Worm (Caenorhabditis elegans): ENCODE data around the gene scl-13.

The scl-13 gene

DNA sequence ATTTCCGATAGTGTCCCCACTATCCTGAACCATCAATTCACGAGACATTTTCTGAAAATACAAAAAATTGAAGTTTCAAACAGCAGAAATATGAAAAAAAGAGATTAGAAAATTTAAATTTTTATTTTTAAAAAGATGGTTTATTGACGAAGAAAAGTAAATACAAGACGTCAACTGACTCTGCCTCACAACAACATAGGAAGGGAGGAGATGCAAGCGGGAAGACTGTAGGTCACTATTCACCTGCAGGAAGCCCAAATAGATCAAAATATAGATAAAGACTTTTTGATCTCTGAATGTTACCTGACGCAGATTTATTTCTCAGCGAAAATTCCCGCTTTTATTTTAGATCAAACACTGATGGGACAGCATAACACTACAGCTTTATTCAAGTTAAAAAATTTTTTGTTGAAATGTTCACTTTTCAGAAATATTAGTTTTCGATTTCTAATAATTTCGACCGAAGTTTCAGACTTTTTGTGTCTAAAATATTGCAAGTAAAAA is 35.3 kb downstream of the scl-13 start, which contains the start of gene cysl-3:
Gene cysl-3, minus strand, starts transcription at position 51 of the 504 bp plus-strand sequence.
- no peak for TF ChIP-seq tbx-7 (tag; optimal IDR thresholded peaks at IDR 0.05)
- no peak for TF ChIP-seq dmd-4 (tag; optimal IDR thresholded peaks at IDR 0.05; ENCODE audit: borderline replicate concordance)
- TF ChIP-seq ztf-16 (tag; optimal IDR thresholded peaks at IDR 0.05): no peak
- no peak for TF ChIP-seq hlh-8 (tag; optimal IDR thresholded peaks at IDR 0.05)
- no peak for TF ChIP-seq pqm-1 (tag; optimal IDR thresholded peaks at IDR 0.05)
- TF ChIP-seq mec-3 (tag; optimal IDR thresholded peaks at IDR 0.05; ENCODE audit: borderline replicate concordance): no peak
- TF ChIP-seq zip-5 (tag; optimal IDR thresholded peaks at IDR 0.05): no peak
- no peak for TF ChIP-seq unc-42 (tag; optimal IDR thresholded peaks at IDR 0.05)
- TF ChIP-seq sox-4 (tag; optimal IDR thresholded peaks at IDR 0.05): no peak
- no peak for TF ChIP-seq lin-11 (tag; optimal IDR thresholded peaks at IDR 0.05)
- TF ChIP-seq ceh-31 (tag; optimal IDR thresholded peaks at IDR 0.05): no peak
- TF ChIP-seq nhr-232 (tag; optimal IDR thresholded peaks at IDR 0.05): no peak
- no peak for TF ChIP-seq hlh-15 (tag; optimal IDR thresholded peaks at IDR 0.05)
- TF ChIP-seq Y22D7AL.16 (tag; optimal IDR thresholded peaks at IDR 0.05): no peak
- no peak for TF ChIP-seq odd-2 (tag; optimal IDR thresholded peaks at IDR 0.05)
- TF ChIP-seq ceh-24 (tag; optimal IDR thresholded peaks at IDR 0.05): no peak
- no peak for TF ChIP-seq K09A11.1 (tag; optimal IDR thresholded peaks at IDR 0.05; ENCODE audit: insufficient read depth)
- no peak for TF ChIP-seq ahr-1 (tag; optimal IDR thresholded peaks at IDR 0.05)
- TF ChIP-seq ceh-34 (tag; optimal IDR thresholded peaks at IDR 0.05): no peak

ce11 chrV:3774653-3775052 is 36.8 kb downstream of the scl-13 start:
- TF ChIP-seq ceh-31 (tag; optimal IDR thresholded peaks at IDR 0.05): no peak
- TF ChIP-seq pqm-1 (tag; optimal IDR thresholded peaks at IDR 0.05): no peak
- TF ChIP-seq ceh-48 (tag; optimal IDR thresholded peaks at IDR 0.05): no peak
- TF ChIP-seq lin-11 (tag; optimal IDR thresholded peaks at IDR 0.05): no peak
- no peak for TF ChIP-seq unc-3 (GFP tag; conservative IDR thresholded peaks at IDR 0.05)
- no peak for TF ChIP-seq unc-3 (tag; optimal IDR thresholded peaks at IDR 0.05)
- no peak for TF ChIP-seq ceh-30 (tag; optimal IDR thresholded peaks at IDR 0.05)
- TF ChIP-seq Y22D7AL.16 (tag; optimal IDR thresholded peaks at IDR 0.05): no peak
- TF ChIP-seq ref-2 (tag; optimal IDR thresholded peaks at IDR 0.05): no peak
- no peak for TF ChIP-seq hlh-13 (GFP tag; optimal IDR thresholded peaks at IDR 0.05)

ce11 chrV:3773618-3774017 is 37.8 kb downstream of the scl-13 start:
- TF ChIP-seq eyg-1 (tag; optimal IDR thresholded peaks at IDR 0.05) (no peak), ceh-45 (GFP tag; IDR thresholded peaks at IDR 0.05) (no peak), ref-2 (tag; optimal IDR thresholded peaks at IDR 0.05) (no peak), ceh-22 (tag; optimal IDR thresholded peaks at IDR 0.05) (no peak), zip-5 (tag; optimal IDR thresholded peaks at IDR 0.05) (no peak), odd-2 (tag; optimal IDR thresholded peaks at IDR 0.05) (no peak), ahr-1 (tag; optimal IDR thresholded peaks at IDR 0.05) (no peak), fkh-10 (GFP tag; optimal IDR thresholded peaks at IDR 0.05) (no peak), K09A11.1 (tag; optimal IDR thresholded peaks at IDR 0.05; ENCODE audit: insufficient read depth) (no peak), lin-11 (tag; optimal IDR thresholded peaks at IDR 0.05) (no peak)

ce11 chrV:3771437-3772256 is 39.8 kb downstream of the scl-13 start, which contains the start of the genes R08E5.1 and rips-1:
Gene R08E5.1, minus strand, starts transcription at chrV:3771518.
Gene rips-1, plus strand, starts transcription at chrV:3772021.
- no peak for TF ChIP-seq eyg-1 (tag; optimal IDR thresholded peaks at IDR 0.05)
- TF ChIP-seq ceh-6 (GFP tag; optimal IDR thresholded peaks at IDR 0.05): no peak
- no peak for TF ChIP-seq elt-2 (tag; optimal IDR thresholded peaks at IDR 0.05)
- TF ChIP-seq ref-2 (tag; optimal IDR thresholded peaks at IDR 0.05): no peak
- no peak for TF ChIP-seq nhr-11 (tag; optimal IDR thresholded peaks at IDR 0.05)
- TF ChIP-seq fkh-10 (GFP tag; optimal IDR thresholded peaks at IDR 0.05): no peak

- TF ChIP-seq K09A11.1 (tag; optimal IDR thresholded peaks at IDR 0.05; ENCODE audit: insufficient read depth): no peak
- TF ChIP-seq sdc-2 (tag; optimal IDR thresholded peaks at IDR 0.05): no peak
- no peak for TF ChIP-seq T23F11.4 (GFP tag; optimal IDR thresholded peaks at IDR 0.05)
- TF ChIP-seq hlh-15 (tag; optimal IDR thresholded peaks at IDR 0.05): no peak
- TF ChIP-seq elt-2 (tag; optimal IDR thresholded peaks at IDR 0.05): no peak
- no peak for TF ChIP-seq ceh-48 (tag; optimal IDR thresholded peaks at IDR 0.05)
- TF ChIP-seq unc-86 (tag; optimal IDR thresholded peaks at IDR 0.05): no peak
- TF ChIP-seq nhr-11 (tag; optimal IDR thresholded peaks at IDR 0.05): no peak
- no peak for TF ChIP-seq che-1 (tag; optimal IDR thresholded peaks at IDR 0.05)
- TF ChIP-seq odd-2 (tag; optimal IDR thresholded peaks at IDR 0.05): no peak
- no peak for TF ChIP-seq tbx-7 (tag; optimal IDR thresholded peaks at IDR 0.05)
- no peak for TF ChIP-seq K02D7.2 (tag; optimal IDR thresholded peaks at IDR 0.05)
- TF ChIP-seq dve-1 (tag; optimal IDR thresholded peaks at IDR 0.05): no peak
Measured at ce11 chrV:3768270-3768669, 43.2 kb downstream of the scl-13 start, which contains the start of gene R08E5.4. Gene R08E5.4, plus strand, starts transcription at chrV:3768570.

All from whole organism, late embryonic.